Fruit fly (Drosophila melanogaster) S2 (cell line): ENCODE measurements around the gene Jon99Fi.

ENCODE experiments used
- CG8478 ChIP-seq: fragments of >200 bp; optimal IDR thresholded peaks from 2 replicates; lab custom pipeline; 2018
- CTCF ChIP-seq, 2 experiments: fragments of >200 bp; optimal IDR thresholded peaks; 2 replicates each; lab custom pipeline; 2018

Jon99Fi gene

DNA sequence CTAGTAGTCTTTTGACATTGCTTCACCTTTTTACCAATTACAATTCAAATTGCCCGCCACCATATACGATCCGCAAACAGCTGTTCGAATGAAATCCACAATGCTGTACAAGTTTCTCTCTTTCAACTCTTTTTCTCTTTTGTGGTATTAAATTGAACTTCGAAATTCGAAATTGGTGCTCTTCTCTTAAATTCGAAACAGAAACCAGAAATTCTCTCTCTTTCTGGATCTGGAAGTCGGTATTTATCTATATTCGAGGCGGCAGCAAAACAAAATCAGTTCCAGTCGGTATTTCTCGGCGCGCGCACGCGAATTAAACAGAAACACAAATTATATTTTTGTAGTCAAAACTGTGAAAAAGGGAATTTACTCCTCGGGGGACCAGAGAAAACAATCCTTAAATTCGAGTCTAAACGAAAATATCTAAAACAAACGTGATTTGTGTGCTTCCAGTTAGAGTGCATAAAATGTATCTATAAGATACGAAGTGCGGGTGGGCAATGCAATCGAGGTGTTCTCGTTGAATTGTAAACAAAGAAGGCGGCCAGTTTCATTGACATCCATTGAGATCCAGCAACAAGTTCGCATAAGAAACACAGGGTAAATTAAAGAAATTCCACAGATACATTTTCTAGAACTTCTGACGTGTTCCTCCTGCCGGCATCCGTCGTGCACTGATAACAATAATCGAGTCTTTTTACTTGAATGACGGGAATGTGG is 22.8 kb upstream of the Jon99Fi start, which contains the start of gene PH4alphaEFB:
PH4alphaEFB (plus strand) TSS at position 276 of the 720 bp plus-strand sequence.
- TF ChIP-seq CTCF (optimal IDR thresholded peaks at IDR 0.05; lab: Kevin White, UChicago) (no peak), CG8478 (lab: Kevin White, UChicago) (no peak)

DNA sequence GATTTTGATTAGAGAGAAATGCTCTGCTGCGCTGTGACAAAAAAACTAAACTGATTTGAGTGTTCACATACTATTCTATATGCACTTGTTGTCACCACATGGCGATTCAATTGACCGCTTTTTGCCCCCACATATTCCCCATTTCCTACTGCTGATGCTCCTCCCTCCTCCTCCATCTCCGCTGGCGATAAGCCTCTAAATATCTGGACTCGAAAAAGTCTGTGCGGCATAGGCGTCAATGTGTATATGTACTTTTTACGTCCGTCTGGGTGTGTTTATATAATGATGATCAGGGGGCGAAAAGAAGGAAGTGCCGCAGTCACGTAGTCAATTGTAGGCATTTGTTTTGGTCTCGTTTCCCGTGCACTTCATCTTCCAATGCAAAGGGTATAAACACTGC is 22.2 kb upstream of the Jon99Fi start:
- TF ChIP-seq CTCF (optimal IDR thresholded peaks at IDR 0.05; lab: Kevin White, UChicago) (no peak), CG8478 (lab: Kevin White, UChicago) (no peak)

DNA sequence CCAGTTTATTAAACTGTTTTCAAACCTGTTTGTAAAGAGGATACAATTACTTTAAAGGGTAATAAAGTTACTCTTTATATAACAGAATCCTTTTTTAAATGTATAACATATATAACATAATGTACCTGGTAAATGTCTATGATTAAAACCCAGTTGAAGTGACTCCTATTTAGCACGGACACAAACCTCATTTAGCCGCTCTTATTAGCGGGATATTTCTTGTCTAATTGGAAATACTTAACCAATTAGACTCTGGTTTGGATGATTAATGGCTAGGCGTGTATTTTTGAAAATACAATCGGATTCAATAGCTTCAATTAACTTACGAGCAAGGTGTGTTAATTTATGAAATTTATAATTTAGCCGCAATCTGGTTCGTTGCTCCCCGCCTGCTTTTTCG is 21.7 kb upstream of the Jon99Fi start:
- peak; percentile 21 to 58 for TF ChIP-seq CTCF (optimal IDR thresholded peaks at IDR 0.05; lab: Kevin White, UChicago)
- no peak for TF ChIP-seq CG8478 (lab: Kevin White, UChicago)

DNA sequence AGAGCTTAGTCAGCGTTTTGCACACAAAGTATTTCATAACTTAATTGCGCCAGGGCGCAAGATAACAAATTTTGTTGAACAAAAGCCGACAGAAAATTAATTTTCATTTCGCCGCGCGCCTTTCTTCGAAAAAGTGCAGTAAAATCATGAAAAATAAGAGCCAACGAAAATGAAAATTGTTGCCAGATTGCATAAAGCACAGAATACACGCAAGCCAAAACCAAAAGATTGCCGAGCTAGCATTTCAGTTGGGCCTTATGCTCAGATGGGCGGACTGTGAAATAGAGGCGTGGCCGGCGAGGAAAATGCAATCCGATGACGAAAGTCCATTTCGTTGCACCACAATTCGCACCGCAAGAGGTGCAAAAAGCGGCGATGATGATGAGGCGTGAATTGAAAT is 18.1 kb upstream of the Jon99Fi start:
- TF ChIP-seq CTCF (optimal IDR thresholded peaks at IDR 0.05; lab: Kevin White, UChicago) (no peak), CG8478 (lab: Kevin White, UChicago) (no peak)

DNA sequence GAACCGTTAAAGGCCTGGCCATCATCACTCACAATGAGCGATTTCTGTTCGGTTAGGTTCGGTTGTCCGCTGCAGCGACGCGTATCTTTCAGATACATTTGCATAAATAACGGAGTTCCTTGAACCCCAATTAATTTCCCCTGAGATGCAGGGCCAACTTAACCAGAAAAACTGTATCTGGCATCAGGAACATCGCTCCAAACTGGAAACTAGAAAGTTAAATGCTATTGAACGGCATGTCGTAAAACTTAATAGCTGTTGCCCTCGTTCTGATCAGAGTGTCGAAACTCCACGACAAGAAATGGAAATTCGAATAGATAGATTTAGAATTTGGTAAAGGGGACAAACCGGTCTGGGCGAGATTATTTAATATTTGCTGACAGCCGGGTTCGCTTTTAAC is 16.4 kb upstream of the Jon99Fi start:
- no peak for TF ChIP-seq CTCF (optimal IDR thresholded peaks at IDR 0.05; lab: Kevin White, UChicago)
- TF ChIP-seq CG8478 (lab: Kevin White, UChicago), result no peak

DNA sequence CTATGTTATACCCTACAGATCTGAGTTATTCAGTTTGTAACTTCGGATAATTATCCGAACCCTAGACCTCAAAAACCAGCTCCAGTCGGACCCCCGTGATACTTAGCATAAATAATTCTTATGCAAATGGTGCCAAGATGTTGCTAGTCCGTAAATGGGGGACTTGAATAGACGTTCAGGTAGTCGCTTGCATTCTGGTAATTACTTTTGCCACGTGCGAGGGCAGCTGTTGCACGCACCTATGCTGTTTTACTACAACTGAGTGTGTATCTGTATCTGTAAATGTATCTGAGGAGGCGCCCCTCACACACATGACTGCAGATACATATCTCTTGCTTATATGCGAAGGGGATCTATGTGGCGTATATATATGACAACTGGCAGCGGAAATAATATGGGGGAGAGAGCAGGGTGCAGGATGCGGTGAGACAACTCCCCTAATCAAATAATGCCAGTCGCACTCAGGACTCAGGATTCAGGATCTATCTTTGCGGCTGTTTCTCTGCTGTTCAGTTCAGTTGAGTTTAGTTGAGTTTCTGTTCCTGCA is 14.0 kb upstream of the Jon99Fi start:
- TF ChIP-seq CG8478 (lab: Kevin White, UChicago) (no peak), CTCF (optimal IDR thresholded peaks at IDR 0.05; lab: Kevin White, UChicago) (no peak)

DNA sequence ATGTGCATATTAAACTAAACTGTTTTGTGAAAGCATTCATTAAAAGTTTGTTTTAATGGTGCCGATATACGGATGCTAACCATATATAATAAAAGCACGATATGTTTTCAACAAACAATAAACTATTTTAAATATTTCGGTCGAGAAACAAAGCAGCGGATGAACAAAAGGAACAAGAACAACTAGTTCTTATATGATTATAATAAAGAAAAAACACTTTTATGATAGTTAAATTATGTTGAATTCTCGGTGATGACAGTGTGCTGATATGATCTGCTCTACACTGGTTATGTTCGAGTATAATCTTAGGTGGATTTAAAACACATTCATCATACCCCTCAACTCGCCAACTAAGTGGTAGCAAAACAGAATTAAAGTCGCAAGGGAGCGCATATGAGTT is 12.9 kb upstream of the Jon99Fi start:
- no peak for TF ChIP-seq CTCF (optimal IDR thresholded peaks at IDR 0.05; lab: Kevin White, UChicago)
- TF ChIP-seq CG8478 (lab: Kevin White, UChicago), result no peak

DNA sequence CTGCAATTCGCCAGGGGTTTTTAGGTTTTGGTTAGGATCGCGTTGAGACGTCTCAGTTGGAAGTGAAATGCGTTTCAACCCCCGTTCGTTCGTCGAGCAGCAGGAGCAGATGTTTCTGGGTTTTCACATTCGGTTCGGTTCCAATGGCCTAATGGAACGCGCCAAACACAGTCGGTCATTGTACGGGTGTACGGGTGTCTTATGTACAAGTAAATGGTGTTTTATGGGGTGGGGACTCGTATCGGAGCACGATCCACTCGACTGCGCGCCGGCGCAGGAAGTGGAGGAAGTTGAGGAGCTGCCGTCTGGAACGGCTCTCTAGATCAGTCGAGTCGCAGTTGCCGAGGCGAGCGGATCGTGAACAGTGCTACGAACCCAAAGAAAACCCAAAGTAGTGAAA is 12.4 kb upstream of the Jon99Fi start, which contains the start of gene spdo:
spdo (plus strand) TSS at position 318 of the 400 bp plus-strand sequence.
- no peak for TF ChIP-seq CG8478 (lab: Kevin White, UChicago)
- TF ChIP-seq CTCF (optimal IDR thresholded peaks at IDR 0.05; lab: Kevin White, UChicago), result no peak

DNA sequence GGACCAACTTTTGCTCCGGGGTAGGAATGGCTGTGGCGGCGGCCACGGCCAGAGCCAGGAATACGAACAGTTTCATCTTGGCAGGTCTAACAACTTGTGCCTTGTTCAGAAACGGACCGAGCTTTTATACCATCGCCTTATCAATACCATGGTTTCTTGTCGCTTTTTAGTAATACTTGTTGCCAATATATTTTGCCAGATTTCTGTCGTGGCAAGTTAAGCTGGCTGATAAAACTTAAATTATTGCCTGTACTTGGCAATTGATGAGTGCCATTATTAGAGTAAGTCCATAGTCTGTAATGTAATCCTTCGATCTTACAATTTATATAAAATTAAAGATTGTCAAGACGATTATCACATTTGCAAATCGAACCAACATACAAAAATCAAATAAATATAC is 935 bp upstream of the Jon99Fi start, which contains the start of gene Jon99Fii:
Jon99Fii (minus strand) TSS at position 101 of the 400 bp plus-strand sequence.
- no peak for TF ChIP-seq CG8478 (lab: Kevin White, UChicago)
- TF ChIP-seq CTCF (optimal IDR thresholded peaks at IDR 0.05; lab: Kevin White, UChicago), result no peak

DNA sequence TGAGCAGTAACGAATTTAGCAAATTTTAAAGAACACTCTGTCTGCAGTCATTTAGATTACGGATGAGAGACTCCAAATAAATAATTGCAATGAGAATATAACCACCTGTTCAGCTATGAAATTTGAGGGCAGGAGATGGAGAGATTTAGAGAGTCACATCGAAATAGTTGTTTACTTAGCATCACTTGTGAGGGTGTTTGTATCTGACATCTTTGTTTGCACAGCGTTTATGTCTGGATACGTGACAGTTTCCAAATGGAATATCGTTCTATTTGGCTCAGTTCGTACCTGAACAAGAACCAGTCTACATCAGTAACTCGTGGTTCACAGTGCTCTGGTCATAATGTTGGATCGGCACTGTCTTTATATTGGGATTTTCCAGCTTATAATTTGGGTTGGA is 1.0 kb downstream of the Jon99Fi start, which contains the start of gene PH4alphaSG2:
PH4alphaSG2 (plus strand) TSS at position 278 of the 400 bp plus-strand sequence.
- TF ChIP-seq CG8478 (lab: Kevin White, UChicago) (no peak), CTCF (optimal IDR thresholded peaks at IDR 0.05; lab: Kevin White, UChicago) (no peak)

DNA sequence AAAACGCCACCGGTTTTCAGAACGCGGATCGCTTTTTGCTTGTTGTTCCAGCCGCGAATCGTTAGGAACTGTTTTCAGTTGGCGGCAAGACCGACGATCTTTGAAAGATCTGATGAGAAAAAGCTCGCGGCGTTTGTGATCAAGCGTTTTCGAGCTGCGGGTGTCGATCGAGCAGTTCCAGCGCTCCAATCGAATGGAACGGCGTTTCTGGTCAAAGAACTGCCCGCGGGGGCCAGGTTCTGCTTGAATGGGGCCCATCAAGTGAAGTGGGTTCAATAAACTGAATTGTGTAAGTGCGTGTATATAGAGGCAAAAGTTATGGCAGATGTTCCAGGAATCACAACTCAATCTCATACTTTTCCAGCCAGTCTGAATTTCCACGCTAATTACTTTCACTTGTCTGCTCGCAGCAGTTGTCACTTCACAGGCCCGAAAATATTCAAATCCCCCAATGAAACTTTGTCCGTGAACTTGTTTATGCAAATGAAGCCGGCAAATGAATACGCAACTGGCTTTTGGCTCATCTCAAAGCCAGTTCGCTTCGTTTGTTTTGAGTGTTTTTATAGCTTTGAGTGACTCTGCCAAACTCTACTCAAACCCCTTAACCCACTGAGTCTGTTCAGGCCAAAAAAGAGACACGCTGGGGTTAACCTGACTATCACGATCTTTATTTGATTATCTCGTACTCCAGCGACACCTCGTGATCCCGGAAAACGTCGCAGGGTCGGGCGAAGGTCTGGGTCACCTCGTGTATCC is 7.5 kb downstream of the Jon99Fi start, which contains the start of gene PH4alphaMP:
PH4alphaMP (minus strand) TSS at position 51 of the 756 bp plus-strand sequence.
- TF ChIP-seq CG8478 (lab: Kevin White, UChicago) (no peak), CTCF (optimal IDR thresholded peaks at IDR 0.05; lab: Kevin White, UChicago) (no peak)

DNA sequence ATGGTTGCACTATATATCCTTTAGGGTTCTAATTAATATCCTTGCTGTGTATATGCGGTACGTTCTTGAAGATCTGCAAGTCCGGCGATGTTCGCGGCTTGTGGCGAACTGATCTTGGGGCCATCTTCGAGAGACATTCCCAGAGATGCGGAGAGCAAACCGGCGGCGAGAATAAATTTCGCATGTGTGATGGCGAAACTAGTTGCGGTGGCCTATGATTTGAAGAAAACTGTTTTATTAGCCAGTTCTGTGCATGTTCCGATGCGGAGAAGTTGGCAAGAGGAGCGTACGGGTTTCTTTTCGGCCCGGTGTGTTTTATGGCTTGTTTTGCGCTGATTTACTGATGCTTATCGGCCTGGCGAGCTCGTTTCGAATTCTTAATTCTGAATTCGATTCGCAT is 11.5 kb downstream of the Jon99Fi start, which contains the start of gene PH4alphaNE1:
PH4alphaNE1 (minus strand) TSS at position 101 of the 400 bp plus-strand sequence.
- TF ChIP-seq CG8478 (lab: Kevin White, UChicago) (no peak), CTCF (optimal IDR thresholded peaks at IDR 0.05; lab: Kevin White, UChicago) (no peak)

DNA sequence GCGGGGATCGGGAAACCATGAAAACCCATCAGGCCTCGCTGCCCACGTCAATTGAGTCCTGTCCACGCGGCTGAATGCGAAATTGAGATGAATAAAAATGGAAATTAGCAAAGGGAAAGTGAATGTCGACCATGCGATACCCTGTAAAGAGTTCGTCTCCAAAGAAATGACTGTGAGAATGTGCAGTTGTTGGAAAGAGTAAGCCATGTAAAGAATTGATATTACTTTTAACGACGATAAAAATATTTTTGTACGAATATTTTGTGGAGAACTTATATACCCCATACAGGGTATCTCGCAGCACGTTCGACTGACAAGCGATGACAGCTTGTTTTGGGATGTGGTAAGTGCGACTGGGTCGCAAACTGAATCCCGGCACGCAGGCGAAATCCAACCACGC is 12.4 kb downstream of the Jon99Fi start:
- TF ChIP-seq CG8478 (lab: Kevin White, UChicago) (no peak), CTCF (optimal IDR thresholded peaks at IDR 0.05; lab: Kevin White, UChicago) (no peak)

DNA sequence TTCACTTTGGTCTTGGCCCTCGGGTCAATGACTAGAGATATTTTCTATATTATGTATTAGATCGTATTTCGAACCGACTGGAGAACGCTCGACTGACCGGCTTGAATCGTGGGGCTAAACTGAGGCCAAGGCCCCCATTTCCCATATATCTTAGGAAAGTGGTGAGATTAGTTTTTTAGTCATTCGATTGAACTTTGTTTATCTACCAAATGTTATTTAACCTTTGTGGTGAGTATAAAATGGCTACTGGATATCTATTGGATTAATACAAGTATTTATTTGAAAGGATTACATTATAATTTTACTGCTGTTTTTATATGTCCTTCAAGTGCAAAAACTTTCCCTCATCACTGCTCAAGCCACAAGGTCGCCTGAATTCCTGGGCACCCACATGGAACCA is 14.6 kb downstream of the Jon99Fi start, which contains the start of gene CG31371:
CG31371 (minus strand) TSS at position 101 of the 400 bp plus-strand sequence.
- TF ChIP-seq CTCF (optimal IDR thresholded peaks at IDR 0.05; lab: Kevin White, UChicago) (no peak), CG8478 (lab: Kevin White, UChicago) (no peak)
